Fruit fly (Drosophila melanogaster) whole organism, adult: Measurements from ENCODE around the gene gukh.

ENCODE experiments used
- CG11617 ChIP-seq: fragments of 200-800 bp; sonication (Bioruptor generic); optimal IDR thresholded peaks from 2 replicates; lab custom pipeline; 2017; ENCODE audit warnings: mild to moderate bottlenecking, missing biosample characterization, missing genetic modification reagents, missing genetic modification characterization
- Hr96 ChIP-seq: fragments of 200-800 bp; sonication (Bioruptor generic); optimal IDR thresholded peaks from 2 replicates; lab custom pipeline; 2016; ENCODE audit warnings: missing biosample characterization, missing genetic modification characterization
- kay ChIP-seq: fragments of 200-800 bp; sonication (Bioruptor generic); peaks from one replicate; lab custom pipeline; 2016; ENCODE audit warnings: missing biosample characterization, missing genetic modification characterization, borderline replicate concordance
- tj ChIP-seq: fragments of 200-800 bp; sonication (Bioruptor generic); optimal IDR thresholded peaks from 3 replicates; lab custom pipeline; 2017; ENCODE audit warnings: missing biosample characterization, mild to moderate bottlenecking, missing genetic modification characterization, moderate library complexity

DNA sequence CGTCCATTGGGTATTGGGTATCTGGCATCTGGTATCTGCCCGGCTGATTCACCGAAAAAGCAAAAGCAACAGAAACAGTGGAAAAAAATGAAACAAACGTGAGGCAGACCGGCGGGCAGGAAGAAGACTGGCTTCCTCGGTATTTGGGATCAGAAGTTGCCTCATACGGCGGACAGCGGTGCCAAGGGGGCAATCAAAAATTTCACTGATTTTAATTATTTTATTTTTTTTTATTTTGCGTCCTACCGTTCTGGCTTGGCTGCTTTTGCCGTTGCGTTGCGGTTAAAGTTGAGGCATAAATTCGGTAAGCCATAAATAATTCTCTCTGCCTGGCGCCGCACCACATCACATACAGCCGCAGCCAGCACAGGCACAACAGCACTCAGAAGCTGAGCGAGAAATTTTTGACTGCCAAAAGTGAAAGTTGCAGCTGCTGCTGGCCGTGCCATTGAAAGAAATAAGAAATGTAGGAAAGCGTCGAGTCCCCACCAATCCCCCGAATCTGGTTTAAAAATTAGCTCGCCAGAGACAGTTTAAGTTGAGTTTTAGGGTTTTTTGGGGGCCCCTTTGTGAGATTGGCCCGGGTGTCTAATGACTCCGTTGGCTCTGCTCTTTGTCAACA lies 52.8 kb downstream of the gukh start:
- TF ChIP-seq CG11617 (no peak), kay (GFP tag; lab: Kevin White, UChicago) (no peak), tj (GFP tag; lab: Kevin White, UChicago) (no peak), Hr96 (no peak)
